Worm (Caenorhabditis elegans) whole organism, L3 larva: ENCODE measurements around the gene F53B1.9.

Source experiments
- aly-2 ChIP-seq: fragments of 150-350 bp; optimal IDR thresholded peaks from 2 replicates; lab custom pipeline; 2014; ENCODE audit warnings: missing biosample characterization, missing genetic modification characterization
- ceh-9 ChIP-seq: sonication (generic microtip); optimal IDR thresholded peaks from 2 replicates; lab custom pipeline; 2018; ENCODE audit warnings: missing biosample characterization, missing genetic modification characterization
- elt-2 ChIP-seq: sonication (generic microtip); optimal IDR thresholded peaks from 2 replicates; lab custom pipeline; 2016; ENCODE audit warnings: missing genetic modification reagents, mild to moderate bottlenecking, missing genetic modification characterization, missing compliant biosample characterization
- elt-3 ChIP-seq, 3 experiments: fragments of 150-350 bp in 1 of 3; sonication (generic microtip) in 2 of 3; optimal IDR thresholded peaks; 2 replicates in 2 of 3; 4 replicates in 1 of 3; lab custom pipeline; 2014 to 2017; ENCODE audit warnings: missing biosample characterization in 3 of 3, missing genetic modification characterization in 3 of 3
- eor-1 ChIP-seq, 2 experiments: fragments of 150-350 bp; optimal IDR thresholded peaks; 2 replicates each; lab custom pipeline; 2014 to 2018; ENCODE audit warnings: missing biosample characterization in 2 of 2, missing genetic modification characterization in 2 of 2
- lin-15B ChIP-seq: fragments of 150-350 bp; optimal IDR thresholded peaks from 2 replicates; lab custom pipeline; 2014; ENCODE audit warnings: missing biosample characterization, missing genetic modification characterization
- lin-39 ChIP-seq: fragments of 150-350 bp; optimal IDR thresholded peaks from 2 replicates; lab custom pipeline; 2018; ENCODE audit warnings: missing biosample characterization, missing genetic modification reagents, missing genetic modification characterization
- mml-1 ChIP-seq: fragments of 150-350 bp; sonication (generic microtip); optimal IDR thresholded peaks from 3 replicates; lab custom pipeline; 2014; ENCODE audit warnings: missing biosample characterization, missing genetic modification characterization
- nfya-1 ChIP-seq: sonication (generic microtip); optimal IDR thresholded peaks from 2 replicates; lab custom pipeline; 2017; ENCODE audit warnings: missing genetic modification characterization, mild to moderate bottlenecking, missing compliant biosample characterization, antibody characterized with exemption, moderate library complexity; ENCODE audit not compliant: insufficient read depth
- unc-39 ChIP-seq: sonication (generic microtip); optimal IDR thresholded peaks from 4 replicates; lab custom pipeline; 2017; ENCODE audit warnings: missing biosample characterization, missing genetic modification characterization
- zag-1 ChIP-seq: fragments of 150-350 bp; optimal IDR thresholded peaks from 2 replicates; lab custom pipeline; 2014; ENCODE audit warnings: missing biosample characterization, missing genetic modification characterization

ce11 chrX:2113004-2113403 lies 18.6 kb downstream of the F53B1.9 start, which contains the start of gene bus-5:
- TF ChIP-seq lin-39 (tag; lab: Kevin White, UChicago) (no peak), mml-1 (tag; lab: Kevin White, UChicago) (no peak), lin-15B (tag; lab: Kevin White, UChicago) (no peak), elt-2 (tag; lab: Kevin White, UChicago) (no peak), nfya-1 (no peak), ceh-9 (tag; lab: Kevin White, UChicago) (no peak), zag-1 (tag; lab: Kevin White, UChicago) (no peak), eor-1 (tag; optimal IDR thresholded peaks at IDR 0.05; lab: Kevin White, UChicago) (no peak), aly-2 (tag; lab: Kevin White, UChicago) (no peak), elt-3 (tag; optimal IDR thresholded peaks at IDR 0.05; lab: Kevin White, UChicago) (no peak), unc-39 (tag; lab: Kevin White, UChicago) (no peak)
